Worm (Caenorhabditis elegans) whole organism, late embryonic: Measurements from ENCODE around the gene Y73F8A.36.

Experiments
- K09A11.1 ChIP-seq: sonication (generic microtip); optimal IDR thresholded peaks from 2 replicates; lab custom pipeline; 2017; ENCODE audit warnings: antibody characterized with exemption, mild to moderate bottlenecking, missing genetic modification characterization, missing compliant biosample characterization; ENCODE audit not compliant: insufficient read depth
- T23F11.4 ChIP-seq: fragments of 200-800 bp; sonication (Bioruptor generic); optimal IDR thresholded peaks from 2 replicates; lab custom pipeline; 2018; ENCODE audit warnings: mild to moderate bottlenecking, missing genetic modification characterization, missing compliant biosample characterization
- ceh-2 ChIP-seq: sonication (generic microtip); optimal IDR thresholded peaks from 2 replicates; lab custom pipeline; 2016; ENCODE audit warnings: missing genotype, missing genetic modification characterization, missing compliant biosample characterization
- ceh-31 ChIP-seq: sonication (generic microtip); optimal IDR thresholded peaks from 2 replicates; lab custom pipeline; 2016; ENCODE audit warnings: missing genetic modification characterization, missing compliant biosample characterization
- ceh-34 ChIP-seq: sonication (generic microtip); optimal IDR thresholded peaks from 2 replicates; lab custom pipeline; 2016; ENCODE audit warnings: mild to moderate bottlenecking, missing genetic modification characterization, missing compliant biosample characterization
- ceh-6 ChIP-seq: fragments of 200-800 bp; sonication (Bioruptor generic); optimal IDR thresholded peaks from 2 replicates; lab custom pipeline; 2018; ENCODE audit warnings: mild to moderate bottlenecking, missing genetic modification characterization, missing compliant biosample characterization
- che-1 ChIP-seq: sonication (generic microtip); optimal IDR thresholded peaks from 2 replicates; lab custom pipeline; 2016; ENCODE audit warnings: mild to moderate bottlenecking, missing genetic modification characterization, missing compliant biosample characterization
- dve-1 ChIP-seq: sonication (generic microtip); optimal IDR thresholded peaks from 2 replicates; lab custom pipeline; 2017; ENCODE audit warnings: antibody characterized with exemption, mild to moderate bottlenecking, missing genetic modification characterization, missing compliant biosample characterization
- elt-4 ChIP-seq: sonication (generic microtip); optimal IDR thresholded peaks from 2 replicates; lab custom pipeline; 2016; ENCODE audit warnings: missing genetic modification characterization, missing compliant biosample characterization
- ets-4 ChIP-seq: sonication (generic microtip); optimal IDR thresholded peaks from 2 replicates; lab custom pipeline; 2016; ENCODE audit warnings: missing genetic modification characterization, missing compliant biosample characterization
- fax-1 ChIP-seq: sonication (generic microtip); optimal IDR thresholded peaks from 2 replicates; lab custom pipeline; 2016; ENCODE audit warnings: missing genotype, missing genetic modification characterization, missing compliant biosample characterization
- fkh-10 ChIP-seq: fragments of 150-350 bp; optimal IDR thresholded peaks from 2 replicates; lab custom pipeline; 2014; ENCODE audit warnings: missing biosample characterization, missing genetic modification reagents, missing genetic modification characterization
- gmeb-2 ChIP-seq: sonication (generic microtip); optimal IDR thresholded peaks from 2 replicates; lab custom pipeline; 2016; ENCODE audit warnings: missing genetic modification characterization, inconsistent platforms, missing compliant biosample characterization
- hlh-13 ChIP-seq: fragments of 200-800 bp; sonication (Bioruptor generic); optimal IDR thresholded peaks from 2 replicates; lab custom pipeline; 2018; ENCODE audit warnings: mild to moderate bottlenecking, missing genetic modification characterization, missing compliant biosample characterization
- hlh-30 ChIP-seq: sonication (generic microtip); optimal IDR thresholded peaks from 2 replicates; lab custom pipeline; 2017; ENCODE audit warnings: antibody characterized with exemption, missing genetic modification characterization, missing compliant biosample characterization; ENCODE audit not compliant: insufficient read depth
- hlh-6 ChIP-seq: sonication (generic microtip); optimal IDR thresholded peaks from 2 replicates; lab custom pipeline; 2016; ENCODE audit warnings: missing genotype, missing genetic modification characterization, missing compliant biosample characterization
- lin-11 ChIP-seq: fragments of 200-800 bp; sonication (Bioruptor generic); optimal IDR thresholded peaks from 2 replicates; lab custom pipeline; 2018; ENCODE audit warnings: mild to moderate bottlenecking, missing genetic modification characterization, missing compliant biosample characterization
- madf-2 ChIP-seq: sonication (generic microtip); optimal IDR thresholded peaks from 2 replicates; lab custom pipeline; 2017; ENCODE audit warnings: missing genetic modification characterization, missing compliant biosample characterization
- nfya-1 ChIP-seq: sonication (generic microtip); optimal IDR thresholded peaks from 2 replicates; lab custom pipeline; 2017; ENCODE audit warnings: missing genetic modification characterization, mild to moderate bottlenecking, missing compliant biosample characterization, antibody characterized with exemption, moderate library complexity
- nhr-232 ChIP-seq: sonication (generic microtip); optimal IDR thresholded peaks from 2 replicates; lab custom pipeline; 2016; ENCODE audit warnings: missing genetic modification characterization, missing compliant biosample characterization
- npax-4 ChIP-seq: sonication (generic microtip); optimal IDR thresholded peaks from 2 replicates; lab custom pipeline; 2016; ENCODE audit warnings: missing genetic modification characterization, missing compliant biosample characterization
- pat-9 ChIP-seq: fragments of 200-800 bp; sonication (Bioruptor generic); optimal IDR thresholded peaks from 2 replicates; lab custom pipeline; 2018; ENCODE audit warnings: mild to moderate bottlenecking, missing genetic modification characterization, moderate library complexity, missing compliant biosample characterization
- pax-1 ChIP-seq: fragments of 150-350 bp; optimal IDR thresholded peaks from 2 replicates; lab custom pipeline; 2014; ENCODE audit warnings: missing biosample characterization, missing genetic modification characterization
- pros-1 ChIP-seq: fragments of 150-350 bp; optimal IDR thresholded peaks from 2 replicates; lab custom pipeline; 2014; ENCODE audit warnings: missing biosample characterization, missing genetic modification reagents, missing genetic modification characterization
- ref-2 ChIP-seq: sonication (generic microtip); optimal IDR thresholded peaks from 2 replicates; lab custom pipeline; 2016; ENCODE audit warnings: missing genetic modification characterization, missing compliant biosample characterization
- rnt-1 ChIP-seq: sonication (generic microtip); optimal IDR thresholded peaks from 2 replicates; lab custom pipeline; 2016; ENCODE audit warnings: missing genetic modification characterization, missing compliant biosample characterization
- sdc-2 ChIP-seq: sonication (generic microtip); optimal IDR thresholded peaks from 2 replicates; lab custom pipeline; 2016; ENCODE audit warnings: missing genotype, missing genetic modification characterization, missing compliant biosample characterization
- tbx-2 ChIP-seq: sonication (generic microtip); optimal IDR thresholded peaks from 2 replicates; lab custom pipeline; 2016; ENCODE audit warnings: missing genetic modification characterization, missing compliant biosample characterization
- tbx-7 ChIP-seq: sonication (generic microtip); optimal IDR thresholded peaks from 2 replicates; lab custom pipeline; 2016; ENCODE audit warnings: missing genotype, missing genetic modification characterization, missing compliant biosample characterization
- unc-3 ChIP-seq, 2 experiments: fragments of 200-800 bp in 1 of 2; sonication (Bioruptor generic) in 1 of 2; sonication (generic microtip) in 1 of 2; conservative IDR thresholded peaks in 1 of 2; optimal IDR thresholded peaks in 1 of 2; 2 replicates each; pipeline versions ENCODE4 v1.3.6 to Lab custom; 2016 to 2022; ENCODE audit warnings: missing compliant biosample characterization in 2 of 2, missing genetic modification characterization in 2 of 2, missing genetic modification reagents in 1 of 2
- unc-42 ChIP-seq: sonication (generic microtip); optimal IDR thresholded peaks from 2 replicates; lab custom pipeline; 2016; ENCODE audit warnings: missing genotype, missing genetic modification characterization, missing compliant biosample characterization
- unc-55 ChIP-seq: sonication (generic microtip); optimal IDR thresholded peaks from 2 replicates; lab custom pipeline; 2017; ENCODE audit warnings: missing biosample characterization, missing genetic modification reagents, missing genetic modification characterization

Y73F8A.36 gene

ce11 chrIV:15234272-15234671 is 11.5 kb upstream of the Y73F8A.36 start:
- no peak for TF ChIP-seq ref-2 (tag; lab: Kevin White, UChicago)
- no peak for TF ChIP-seq hlh-30
- no peak for TF ChIP-seq unc-42
- no peak for TF ChIP-seq rnt-1 (tag; lab: Kevin White, UChicago)
- no peak for TF ChIP-seq unc-55 (GFP tag; lab: Kevin White, UChicago)
- TF ChIP-seq tbx-2: no peak
- no peak for TF ChIP-seq K09A11.1 (tag; lab: Kevin White, UChicago)
- no peak for TF ChIP-seq ceh-34
- TF ChIP-seq nfya-1 (tag; lab: Kevin White, UChicago): no peak
- TF ChIP-seq fkh-10: no peak
- TF ChIP-seq nhr-232 (tag; lab: Kevin White, UChicago): no peak
- no peak for TF ChIP-seq dve-1 (tag; lab: Kevin White, UChicago)
- no peak for TF ChIP-seq ceh-6 (GFP tag; lab: Kevin White, UChicago)

DNA sequence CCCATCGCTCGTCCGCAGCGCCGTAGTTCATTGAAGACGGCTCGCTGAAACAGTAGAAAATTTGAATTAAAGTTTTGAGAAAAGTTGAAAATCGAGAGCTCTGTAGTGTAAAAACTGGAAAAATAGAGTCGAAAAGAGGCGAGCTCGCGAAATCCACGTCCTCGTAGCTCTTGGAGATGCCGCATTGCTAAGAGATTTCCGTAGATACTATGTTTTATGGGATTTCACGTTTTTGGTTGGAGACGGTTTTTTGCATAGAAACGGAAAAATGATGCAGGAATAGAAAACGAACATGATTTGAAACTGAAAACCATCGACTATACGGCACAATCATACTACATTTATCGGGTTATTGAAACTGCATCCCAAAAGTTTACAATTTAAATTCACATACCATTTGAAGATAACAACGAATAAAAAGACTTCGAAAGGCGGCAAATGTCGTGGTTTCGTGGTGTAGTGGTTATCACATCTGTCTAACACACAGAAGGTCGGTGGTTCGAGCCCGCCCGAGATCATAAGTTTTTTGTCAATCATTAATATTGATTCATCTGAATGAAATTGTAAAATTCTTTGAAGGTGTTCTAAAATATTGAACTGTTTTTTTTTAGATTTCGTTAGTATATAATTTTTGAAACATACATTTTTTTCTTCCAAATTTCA is 10.7 kb upstream of the Y73F8A.36 start, which contains the start of gene pkd-2:
Gene pkd-2 (minus strand): TSS at position 51 of the 663 bp plus-strand sequence.
- TF ChIP-seq sdc-2 (tag; lab: Kevin White, UChicago): no peak
- no peak for TF ChIP-seq dve-1 (tag; lab: Kevin White, UChicago)
- TF ChIP-seq madf-2 (tag; lab: Kevin White, UChicago): no peak
- no peak for TF ChIP-seq npax-4 (tag; lab: Kevin White, UChicago)
- TF ChIP-seq unc-55 (GFP tag; lab: Kevin White, UChicago): no peak
- TF ChIP-seq pax-1 (tag; lab: Kevin White, UChicago): no peak

DNA sequence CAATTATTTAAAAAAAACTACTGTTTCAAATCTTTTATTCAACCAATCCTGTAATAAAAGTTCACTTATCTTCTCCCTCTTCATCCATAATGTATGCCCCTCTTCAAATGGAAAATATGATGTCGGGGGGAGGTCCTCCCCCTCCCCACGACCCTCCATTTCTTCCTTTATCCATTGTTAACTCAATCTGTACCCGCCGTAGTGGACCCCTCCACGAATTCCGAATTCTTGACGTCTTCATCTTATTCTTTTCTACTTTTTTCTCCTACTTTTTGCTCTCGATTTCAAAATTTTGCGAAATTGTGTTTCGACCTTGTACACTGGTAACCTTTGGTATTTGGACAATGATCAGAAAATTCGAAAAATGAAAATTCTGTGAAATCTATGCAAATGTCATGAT is 9.9 kb upstream of the Y73F8A.36 start, which contains the start of gene lgc-52:
Gene lgc-52 (plus strand): TSS at position 268 of the 400 bp plus-strand sequence.
- TF ChIP-seq unc-42: peak; percentile 71
- no peak for TF ChIP-seq unc-3 (GFP tag; conservative IDR thresholded peaks at IDR 0.05; lab: Robert Waterston, UW)
- TF ChIP-seq unc-3 (tag; optimal IDR thresholded peaks at IDR 0.05; lab: Kevin White, UChicago): no peak
- TF ChIP-seq, all 69 proteins: peak for 1

DNA sequence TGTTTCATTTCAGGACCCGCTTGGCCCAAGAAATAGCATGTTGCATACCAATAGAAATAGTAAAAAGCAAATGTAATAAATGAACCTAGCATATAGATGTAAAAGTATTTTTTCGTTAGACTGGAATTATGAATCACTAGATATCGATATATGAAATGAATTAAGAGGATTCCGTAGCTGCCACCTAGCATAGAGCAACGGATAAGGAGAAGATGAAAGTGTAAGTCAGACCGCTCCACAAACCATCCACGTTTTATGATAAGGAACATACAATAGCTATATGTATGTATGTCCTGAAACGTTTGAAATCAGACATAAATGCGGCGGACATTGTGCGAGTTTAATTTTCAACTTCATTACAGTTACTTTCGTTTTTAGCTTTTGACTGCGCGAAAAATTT is 5.3 kb downstream of the Y73F8A.36 start:
- TF ChIP-seq gmeb-2 (no peak), T23F11.4 (GFP tag; lab: Kevin White, UChicago) (no peak), hlh-13 (no peak), pros-1 (tag; lab: Kevin White, UChicago) (no peak), che-1 (tag; lab: Kevin White, UChicago) (no peak), fax-1 (tag; lab: Kevin White, UChicago) (no peak), pat-9 (tag; lab: Kevin White, UChicago) (no peak), elt-4 (tag; lab: Kevin White, UChicago) (no peak), ceh-31 (no peak)

- TF ChIP-seq hlh-6 (tag; lab: Kevin White, UChicago) (no peak), pros-1 (tag; lab: Kevin White, UChicago) (no peak), lin-11 (tag; lab: Kevin White, UChicago) (no peak), tbx-7 (tag; lab: Kevin White, UChicago) (no peak), ets-4 (tag; lab: Kevin White, UChicago) (no peak), ceh-2 (tag; lab: Kevin White, UChicago) (no peak)
Observed at ce11 chrIV:15252157-15252556, 6.4 kb downstream of the Y73F8A.36 start, which contains the start of gene srj-42. srj-42 (minus strand) TSS chrIV:15252257.
